Fruit fly (Drosophila melanogaster): ENCODE data around the gene pip.

Gene pip

DNA sequence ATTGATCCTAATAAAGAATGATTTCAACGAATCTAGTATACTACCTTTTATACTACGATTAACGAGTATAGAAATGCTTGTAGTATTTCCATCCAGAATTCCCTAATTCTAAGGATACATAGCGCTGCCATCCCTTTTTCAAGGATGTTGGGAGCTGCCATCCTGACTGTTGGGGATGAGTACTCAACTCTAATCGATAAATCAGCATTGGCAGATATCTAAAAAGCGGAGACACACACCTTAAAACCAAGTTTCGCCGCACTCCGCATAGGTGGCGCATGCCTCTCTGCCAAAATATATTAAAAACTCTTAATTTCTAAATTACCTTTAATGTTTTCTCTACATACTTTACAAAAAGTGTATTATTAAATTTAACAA is 43.2 kb downstream of the pip start, which contains the start of gene fal (continued):
- TF ChIP-seq fu2 (GFP tag; optimal IDR thresholded peaks at IDR 0.05) (no peak), CG17359 (tag; optimal IDR thresholded peaks at IDR 0.05) (no peak), wek (GFP tag; optimal IDR thresholded peaks at IDR 0.05) (no peak), CG11456 (GFP tag; IDR thresholded peaks at IDR 0.05) (no peak; the same call in 2 of the 3 replicates), CG3726 (GFP tag; IDR thresholded peaks at IDR 0.05) (no peak), CG16813 (GFP tag; IDR thresholded peaks at IDR 0.05; ENCODE audit: partially characterized antibody) (peak; percentile 67), CG12071 (GFP tag; optimal IDR thresholded peaks at IDR 0.05) (no peak), eyg (GFP tag; optimal IDR thresholded peaks at IDR 0.05) (no peak), tll (GFP tag; optimal IDR thresholded peaks at IDR 0.05) (no peak), CG11085 (GFP tag; IDR thresholded peaks at IDR 0.05) (no peak), CG1792 (GFP tag; optimal IDR thresholded peaks at IDR 0.05) (no peak), maf-S (GFP tag; optimal IDR thresholded peaks at IDR 0.05) (no peak), CG17912 (GFP tag; optimal IDR thresholded peaks at IDR 0.05) (no peak), Bdp1 (GFP tag; optimal IDR thresholded peaks at IDR 0.05) (no peak), Dek (tag; optimal IDR thresholded peaks at IDR 0.05) (no peak), Rfx (GFP tag; IDR thresholded peaks at IDR 0.05) (peak; percentile 50; the same call in 1 of the 2 replicates), CTCF (GFP tag; optimal IDR thresholded peaks at IDR 0.05) (peak; percentile 95), CG4820 (GFP tag; optimal IDR thresholded peaks at IDR 0.05) (no peak), zen (tag; optimal IDR thresholded peaks at IDR 0.05) (peak; percentile 20), nau (GFP tag; optimal IDR thresholded peaks at IDR 0.05) (no peak), CG1603 (tag; optimal IDR thresholded peaks at IDR 0.05) (peak; percentile 43), Bteb2 (GFP tag; optimal IDR thresholded peaks at IDR 0.05) (no peak), pan (optimal IDR thresholded peaks at IDR 0.05) (no peak), pan (GFP tag; optimal IDR thresholded peaks at IDR 0.05 in 1 of 2, IDR thresholded peaks at IDR 0.05 in 1 of 2) (peak in 1 of 2 experiments; percentile 16), Xrp1 (GFP tag; IDR thresholded peaks at IDR 0.05) (peak; percentile 36; the same call in 1 of the 2 replicates), CG7271 (tag; optimal IDR thresholded peaks at IDR 0.05) (no peak), CG11247 (GFP tag; IDR thresholded peaks at IDR 0.05) (no peak), chif (GFP tag; optimal IDR thresholded peaks at IDR 0.05) (peak in 1 of 2 experiments; percentile 35), CG10267 (tag; optimal IDR thresholded peaks at IDR 0.05) (peak; percentile 28), CG6813 (GFP tag; optimal IDR thresholded peaks at IDR 0.05) (no peak), abd-A (tag; optimal IDR thresholded peaks at IDR 0.05) (no peak), D19A (tag; optimal IDR thresholded peaks at IDR 0.05) (no peak), CG1233 (GFP tag; optimal IDR thresholded peaks at IDR 0.05) (no peak), jing (GFP tag; optimal IDR thresholded peaks at IDR 0.05) (no peak), Camta (GFP tag; optimal IDR thresholded peaks at IDR 0.05) (no peak), en (GFP tag; optimal IDR thresholded peaks at IDR 0.05) (no peak), so (GFP tag; IDR thresholded peaks at IDR 0.05) (no peak), Sox102F (GFP tag; optimal IDR thresholded peaks at IDR 0.05) (no peak), CG17829 (tag; optimal IDR thresholded peaks at IDR 0.05) (no peak), NK7.1 (GFP tag; optimal IDR thresholded peaks at IDR 0.05) (no peak), sr (GFP tag; IDR thresholded peaks at IDR 0.05) (no peak), CG10959 (GFP tag; IDR thresholded peaks at IDR 0.05) (no peak), Hmr (GFP tag; optimal IDR thresholded peaks at IDR 0.05) (peak; percentile 62), CG14667 (GFP tag; IDR thresholded peaks at IDR 0.05) (no peak), tx (GFP tag; optimal IDR thresholded peaks at IDR 0.05) (no peak), CG6689 (GFP tag; IDR thresholded peaks at IDR 0.05) (no peak), Atf-2 (GFP tag; optimal IDR thresholded peaks at IDR 0.05) (peak; percentile 20), da (GFP tag; optimal IDR thresholded peaks at IDR 0.05) (no peak), CG2202 (tag; optimal IDR thresholded peaks at IDR 0.05) (no peak), CG6854 (GFP tag; optimal IDR thresholded peaks at IDR 0.05) (no peak), CG14050 (GFP tag; IDR thresholded peaks at IDR 0.05) (no peak), HLH4C (GFP tag; IDR thresholded peaks at IDR 0.05; ENCODE audit: partially characterized antibody) (0 out of 3 replicates have a peak, but pooled peaks have one; percentile 55)
